Worm (Caenorhabditis elegans) whole organism, L1 larva: ENCODE results near the gene W10C4.1.

Experiments used
- C16A3.4 ChIP-seq: fragments of 150-350 bp; optimal IDR thresholded peaks from 2 replicates; lab custom pipeline; 2014; ENCODE audit warnings: missing biosample characterization, missing genetic modification characterization
- Y116A8C.19 ChIP-seq: sonication (generic microtip); optimal IDR thresholded peaks from 2 replicates; lab custom pipeline; 2016; ENCODE audit warnings: missing compliant biosample characterization, missing genetic modification characterization, borderline replicate concordance
- blmp-1 ChIP-seq: fragments of 150-350 bp; optimal IDR thresholded peaks from 2 replicates; lab custom pipeline; 2014; ENCODE audit warnings: missing biosample characterization, missing genetic modification characterization
- ceh-82 ChIP-seq, 3 experiments: fragments of 150-350 bp in 1 of 3; sonication (generic microtip) in 2 of 3; optimal IDR thresholded peaks; 2 replicates each; lab custom pipeline; 2014 to 2017; ENCODE audit warnings: missing biosample characterization in 3 of 3, missing genetic modification characterization in 3 of 3
- ceh-88 ChIP-seq: fragments of 200-800 bp; sonication (Bioruptor generic); IDR thresholded peaks from 2 replicates; pipeline ENCODE4 v1.3.6; 2022; ENCODE audit warnings: missing genetic modification characterization, missing compliant biosample characterization
- ceh-90 ChIP-seq: sonication (generic microtip); optimal IDR thresholded peaks from 2 replicates; lab custom pipeline; 2016; ENCODE audit warnings: missing genetic modification characterization, missing compliant biosample characterization
- dpl-1 ChIP-seq, 3 experiments: fragments of 150-350 bp in 2 of 3; sonication (generic microtip) in 1 of 3; optimal IDR thresholded peaks; 2 replicates each; lab custom pipeline; 2014 to 2017; ENCODE audit warnings: missing biosample characterization in 3 of 3, missing genetic modification characterization in 3 of 3, missing genetic modification reagents in 3 of 3
- efl-1 ChIP-seq, 4 experiments: fragments of 150-350 bp; optimal IDR thresholded peaks in 3 of 4; peaks in 1 of 4; 1 replicate in 1 of 4; 2 replicates in 3 of 4; lab custom pipeline; 2014; ENCODE audit warnings: missing biosample characterization in 2 of 4, missing genetic modification characterization in 2 of 4, missing genetic modification reagents in 2 of 4
- egl-13 ChIP-seq: sonication (generic microtip); optimal IDR thresholded peaks from 2 replicates; lab custom pipeline; 2016; ENCODE audit warnings: missing genotype, missing genetic modification reagents, missing genetic modification characterization, missing compliant biosample characterization
- egl-27 ChIP-seq, 2 experiments: fragments of 150-350 bp in 1 of 2; sonication (generic microtip); optimal IDR thresholded peaks; 3 replicates each; lab custom pipeline; 2017 to 2018; ENCODE audit warnings: missing biosample characterization in 2 of 2, missing genetic modification characterization in 2 of 2, missing genetic modification reagents in 2 of 2
- elt-2 ChIP-seq: sonication (generic microtip); optimal IDR thresholded peaks from 2 replicates; lab custom pipeline; 2016; ENCODE audit warnings: missing genetic modification characterization, mild to moderate bottlenecking, inconsistent platforms, missing compliant biosample characterization, missing genetic modification reagents
- elt-3 ChIP-seq, 6 experiments: fragments of 150-350 bp in 1 of 6; sonication (generic microtip); optimal IDR thresholded peaks; 2 replicates each; lab custom pipeline; 2017 to 2018; ENCODE audit warnings: missing biosample characterization in 6 of 6, missing genetic modification characterization in 6 of 6, inconsistent platforms in 1 of 6
- ets-5 ChIP-seq: fragments of 200-800 bp; sonication (Bioruptor generic); IDR thresholded peaks from 2 replicates; pipeline ENCODE4 v1.3.6; 2022; ENCODE audit warnings: missing genetic modification characterization, missing compliant biosample characterization
- grh-1 ChIP-seq: fragments of 200-800 bp; sonication (Bioruptor generic); IDR thresholded peaks from 2 replicates; pipeline ENCODE4 v1.3.6; 2022; ENCODE audit warnings: missing genetic modification reagents, missing genetic modification characterization, missing compliant biosample characterization
- irx-1 ChIP-seq: sonication (generic microtip); optimal IDR thresholded peaks from 2 replicates; lab custom pipeline; 2016; ENCODE audit warnings: missing genetic modification characterization, missing compliant biosample characterization
- isw-1 ChIP-seq: fragments of 200-800 bp; sonication (Bioruptor generic); IDR thresholded peaks from 2 replicates; pipeline ENCODE4 v1.3.6; 2022; ENCODE audit warnings: missing genetic modification characterization, missing compliant biosample characterization
- jun-1 ChIP-seq: fragments of 150-350 bp; optimal IDR thresholded peaks from 2 replicates; lab custom pipeline; 2014; ENCODE audit warnings: missing biosample characterization, missing genetic modification reagents, missing genetic modification characterization
- lin-14 ChIP-seq: fragments of 200-800 bp; sonication (Bioruptor generic); optimal IDR thresholded peaks from 2 replicates; lab custom pipeline; 2018; ENCODE audit warnings: mild to moderate bottlenecking, missing genetic modification characterization, moderate library complexity, missing compliant biosample characterization
- lin-15B ChIP-seq: fragments of 150-350 bp; sonication (generic microtip); optimal IDR thresholded peaks from 3 replicates; lab custom pipeline; 2014; ENCODE audit warnings: missing biosample characterization, missing genetic modification characterization
- lin-35 ChIP-seq, 2 experiments: fragments of 150-350 bp; optimal IDR thresholded peaks; 2 replicates each; lab custom pipeline; 2014; ENCODE audit warnings: missing biosample characterization in 2 of 2, missing genetic modification characterization in 2 of 2, missing genetic modification reagents in 2 of 2
- lsy-2 ChIP-seq, 2 experiments: fragments of 150-350 bp; optimal IDR thresholded peaks; 2 replicates each; lab custom pipeline; 2014; ENCODE audit warnings: missing biosample characterization in 2 of 2, missing genetic modification characterization in 2 of 2
- mab-9 ChIP-seq: fragments of 200-800 bp; sonication (Bioruptor generic); IDR thresholded peaks from 2 replicates; pipeline ENCODE4 v1.3.6; 2022; ENCODE audit warnings: missing genetic modification reagents, missing genetic modification characterization, missing compliant biosample characterization
- nhr-20 ChIP-seq: sonication (generic microtip); optimal IDR thresholded peaks from 2 replicates; lab custom pipeline; 2016; ENCODE audit warnings: mild to moderate bottlenecking, missing genetic modification characterization, missing compliant biosample characterization
- nhr-47 ChIP-seq: sonication (generic microtip); optimal IDR thresholded peaks from 2 replicates; lab custom pipeline; 2016; ENCODE audit warnings: mild to moderate bottlenecking, missing genetic modification characterization, moderate library complexity, missing compliant biosample characterization
- nhr-71 ChIP-seq: sonication (generic microtip); optimal IDR thresholded peaks from 2 replicates; lab custom pipeline; 2016; ENCODE audit warnings: mild to moderate bottlenecking, missing genetic modification characterization, moderate library complexity, missing compliant biosample characterization
- nhr-76 ChIP-seq: sonication (generic microtip); optimal IDR thresholded peaks from 2 replicates; lab custom pipeline; 2017; ENCODE audit warnings: missing biosample characterization, missing genetic modification characterization
- nhr-77 ChIP-seq: fragments of 150-350 bp; optimal IDR thresholded peaks from 2 replicates; lab custom pipeline; 2014; ENCODE audit warnings: missing biosample characterization, missing genetic modification characterization
- nhr-85 ChIP-seq: sonication (generic microtip); peaks from one replicate; lab custom pipeline; 2016; ENCODE audit warnings: missing genetic modification characterization, inconsistent platforms, missing compliant biosample characterization
- pax-3 ChIP-seq: fragments of 200-800 bp; sonication (Bioruptor generic); optimal IDR thresholded peaks from 2 replicates; lab custom pipeline; 2018; ENCODE audit warnings: mild to moderate bottlenecking, missing genetic modification characterization, moderate library complexity, missing compliant biosample characterization
- pqm-1 ChIP-seq: sonication (generic microtip); optimal IDR thresholded peaks from 3 replicates; lab custom pipeline; 2017; ENCODE audit warnings: missing biosample characterization, missing genetic modification characterization
- skn-1 ChIP-seq: fragments of 150-350 bp; optimal IDR thresholded peaks from 2 replicates; lab custom pipeline; 2014; ENCODE audit warnings: missing biosample characterization, missing genetic modification characterization
- snpc-4 ChIP-seq: fragments of 150-350 bp; optimal IDR thresholded peaks from 2 replicates; lab custom pipeline; 2014; ENCODE audit warnings: missing biosample characterization, missing genetic modification characterization
- snu-23 ChIP-seq: sonication (generic microtip); optimal IDR thresholded peaks from 2 replicates; lab custom pipeline; 2016; ENCODE audit warnings: missing genetic modification characterization, missing compliant biosample characterization
- swsn-7 ChIP-seq: sonication (generic microtip); optimal IDR thresholded peaks from 2 replicates; lab custom pipeline; 2016; ENCODE audit warnings: missing genetic modification characterization, missing compliant biosample characterization
- tbx-2 ChIP-seq: sonication (generic microtip); optimal IDR thresholded peaks from 2 replicates; lab custom pipeline; 2016; ENCODE audit warnings: missing genetic modification characterization, missing compliant biosample characterization
- unc-30 ChIP-seq: sonication (generic microtip); optimal IDR thresholded peaks from 2 replicates; lab custom pipeline; 2017; ENCODE audit warnings: missing biosample characterization, missing genetic modification characterization
- unc-86 ChIP-seq: sonication (generic microtip); optimal IDR thresholded peaks from 2 replicates; lab custom pipeline; 2016; ENCODE audit warnings: missing genetic modification characterization, missing compliant biosample characterization
- xbp-1 ChIP-seq: sonication (generic microtip); optimal IDR thresholded peaks from 2 replicates; lab custom pipeline; 2016; ENCODE audit warnings: missing genetic modification characterization, missing compliant biosample characterization
- zip-4 ChIP-seq: fragments of 200-800 bp; sonication (Bioruptor generic); optimal IDR thresholded peaks from 2 replicates; lab custom pipeline; 2018; ENCODE audit warnings: mild to moderate bottlenecking, missing genetic modification characterization, moderate library complexity, missing compliant biosample characterization
- ztf-11 ChIP-seq, 2 experiments: sonication (generic microtip); optimal IDR thresholded peaks; 2 replicates each; lab custom pipeline; 2016 to 2017; ENCODE audit warnings: missing genetic modification characterization in 2 of 2, missing biosample characterization in 1 of 2, missing compliant biosample characterization in 1 of 2
- ztf-4 ChIP-seq: fragments of 150-350 bp; optimal IDR thresholded peaks from 2 replicates; lab custom pipeline; 2014; ENCODE audit warnings: missing biosample characterization, missing genetic modification characterization

Gene W10C4.1

DNA sequence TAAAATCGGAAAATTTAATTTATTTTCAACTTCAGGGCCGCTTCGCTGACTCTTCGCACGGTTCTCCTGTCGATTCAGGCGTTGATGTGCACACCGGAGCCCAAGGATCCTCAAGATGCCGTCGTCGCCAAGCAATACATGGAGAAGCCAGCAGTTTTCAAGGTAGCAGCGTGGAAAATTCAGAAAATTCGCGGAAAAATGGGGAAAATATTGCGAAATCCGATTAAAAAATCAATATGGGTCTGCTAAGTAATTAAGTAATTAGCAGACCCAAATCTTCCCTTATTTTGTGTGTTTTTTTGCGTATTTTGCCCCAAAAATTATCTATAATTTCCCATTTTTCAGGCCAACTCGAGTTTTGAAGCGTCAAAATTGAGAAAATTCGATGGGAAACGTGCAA lies 17.6 kb downstream of the W10C4.1 start:
- TF ChIP-seq ztf-4 (no peak), irx-1 (no peak), ceh-82 (tag; optimal IDR thresholded peaks at IDR 0.05; lab: Kevin White, UChicago) (no peak), lin-15B (no peak), snu-23 (GFP tag; lab: Kevin White, UChicago) (no peak), ets-5 (GFP tag; lab: Robert Waterston, UW) (no peak), nhr-20 (tag; lab: Kevin White, UChicago) (no peak), nhr-71 (tag; lab: Kevin White, UChicago) (no peak), unc-30 (tag; lab: Kevin White, UChicago) (no peak), lin-14 (GFP tag; lab: Kevin White, UChicago) (no peak)

- no peak for TF ChIP-seq jun-1 (tag; lab: Kevin White, UChicago)
- peak; percentile 22 for TF ChIP-seq C16A3.4 (tag; lab: Kevin White, UChicago)
- peak; percentile 48 for TF ChIP-seq snu-23 (GFP tag; lab: Kevin White, UChicago)
- TF ChIP-seq nhr-71 (tag; lab: Kevin White, UChicago): peak; percentile 38
- peak; percentile 22 for TF ChIP-seq tbx-2 (tag; lab: Kevin White, UChicago)
- TF ChIP-seq elt-2 (tag; lab: Kevin White, UChicago): no peak
- TF ChIP-seq xbp-1 (tag; lab: Kevin White, UChicago): peak; percentile 7
- no peak for TF ChIP-seq mab-9 (GFP tag; lab: Robert Waterston, UW)
- peak; percentile 38 for TF ChIP-seq irx-1
- no peak for TF ChIP-seq pqm-1 (tag; lab: Kevin White, UChicago)
- TF ChIP-seq efl-1 (optimal IDR thresholded peaks at IDR 0.05; lab: Kevin White, UChicago): peak; percentile 12 to 39
- TF ChIP-seq efl-1 (GFP tag; optimal IDR thresholded peaks at IDR 0.05 in 1 of 2; lab: Kevin White, UChicago): peak; percentile 20 to 34
- peak; percentile 39 for TF ChIP-seq nhr-47
- peak; percentile 12 for TF ChIP-seq blmp-1 (tag; lab: Kevin White, UChicago)
- TF ChIP-seq zip-4: no peak
- peak in 2 of 3 experiments; percentile 24 to 50 for TF ChIP-seq dpl-1 (GFP tag; optimal IDR thresholded peaks at IDR 0.05; lab: Kevin White, UChicago)
- peak; percentile 75 for TF ChIP-seq nhr-85 (tag; lab: Kevin White, UChicago)
- TF ChIP-seq lin-35 (GFP tag; optimal IDR thresholded peaks at IDR 0.05; lab: Kevin White, UChicago): peak; percentile 17 to 61
- TF ChIP-seq lsy-2 (tag; optimal IDR thresholded peaks at IDR 0.05; lab: Kevin White, UChicago): peak; percentile 21 to 57
- TF ChIP-seq swsn-7: peak; percentile 3
- TF ChIP-seq skn-1: peak; percentile 74
Observed at ce11 chrIII:188426-188888, 18.5 kb downstream of the W10C4.1 start, which contains the start of gene ubc-20. TSS of gene ubc-20 (plus strand) at chrIII:188838.

ce11 chrIII:187829-188228 lies 19.1 kb downstream of the W10C4.1 start, which contains the start of gene mxl-2:
TSS of gene mxl-2 (minus strand) at chrIII:188131.
- TF ChIP-seq nhr-20 (tag; lab: Kevin White, UChicago): no peak
- no peak for TF ChIP-seq efl-1 (optimal IDR thresholded peaks at IDR 0.05; lab: Kevin White, UChicago)
- peak in 1 of 2 experiments; percentile 22 for TF ChIP-seq efl-1 (GFP tag; optimal IDR thresholded peaks at IDR 0.05 in 1 of 2; lab: Kevin White, UChicago)

- TF ChIP-seq ztf-11 (tag; optimal IDR thresholded peaks at IDR 0.05; lab: Kevin White, UChicago) (no peak), egl-27 (tag; optimal IDR thresholded peaks at IDR 0.05; lab: Kevin White, UChicago) (no peak), pax-3 (no peak), efl-1 (optimal IDR thresholded peaks at IDR 0.05; lab: Kevin White, UChicago) (no peak), efl-1 (GFP tag; optimal IDR thresholded peaks at IDR 0.05 in 1 of 2; lab: Kevin White, UChicago) (peak in 1 of 2 experiments; percentile 64), pqm-1 (tag; lab: Kevin White, UChicago) (no peak)
- TF ChIP-seq, all 84 proteins: peak for 1
Observed at ce11 chrIII:184335-184734, 22.6 kb downstream of the W10C4.1 start.

DNA sequence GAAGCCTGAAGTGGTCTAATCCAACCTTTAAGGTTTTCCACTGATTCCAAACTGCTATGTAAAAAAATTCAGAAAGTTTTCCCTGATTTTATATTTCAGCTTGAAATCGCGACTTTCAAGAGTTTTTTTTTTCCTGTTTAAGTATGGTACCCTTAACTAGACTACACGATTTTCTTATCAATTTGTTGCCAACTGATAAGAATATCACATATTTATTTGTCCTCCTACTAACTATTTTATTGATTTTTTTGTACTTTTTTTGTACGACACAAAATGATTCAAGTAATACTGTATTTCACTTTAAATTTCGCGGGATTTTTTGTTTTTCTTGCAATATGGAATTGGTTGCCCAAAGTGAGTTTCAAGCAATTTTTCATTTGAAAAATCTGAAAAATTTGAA lies 23.9 kb downstream of the W10C4.1 start:
- TF ChIP-seq ztf-4: no peak
- TF ChIP-seq elt-2 (tag; lab: Kevin White, UChicago): peak; percentile 39

- TF ChIP-seq pax-3: no peak
- no peak for TF ChIP-seq nhr-47
- no peak for TF ChIP-seq isw-1
- no peak for TF ChIP-seq lin-35 (GFP tag; optimal IDR thresholded peaks at IDR 0.05; lab: Kevin White, UChicago)
- no peak for TF ChIP-seq C16A3.4 (tag; lab: Kevin White, UChicago)
- TF ChIP-seq unc-86: no peak
- TF ChIP-seq ztf-11 (tag; optimal IDR thresholded peaks at IDR 0.05; lab: Kevin White, UChicago): no peak
- no peak for TF ChIP-seq Y116A8C.19 (tag; lab: Kevin White, UChicago)
- TF ChIP-seq elt-2 (tag; lab: Kevin White, UChicago): no peak
- no peak for TF ChIP-seq nhr-76
- TF ChIP-seq ceh-88 (GFP tag; lab: Robert Waterston, UW): no peak
- no peak for TF ChIP-seq egl-13 (tag; lab: Kevin White, UChicago)
- no peak for TF ChIP-seq elt-3 (tag; optimal IDR thresholded peaks at IDR 0.05; lab: Kevin White, UChicago)
- TF ChIP-seq snpc-4 (tag; lab: Kevin White, UChicago): no peak
- no peak for TF ChIP-seq grh-1
- no peak for TF ChIP-seq nhr-77 (tag; lab: Kevin White, UChicago)
- no peak for TF ChIP-seq ceh-90 (tag; lab: Kevin White, UChicago)
Observed at ce11 chrIII:182080-182479, 24.8 kb downstream of the W10C4.1 start, which contains the start of gene F40G9.15. TSS of gene F40G9.15 (plus strand) at chrIII:182380.
